Fruit fly (Drosophila melanogaster): ENCODE measurements around the gene yem.

Gene yem

DNA sequence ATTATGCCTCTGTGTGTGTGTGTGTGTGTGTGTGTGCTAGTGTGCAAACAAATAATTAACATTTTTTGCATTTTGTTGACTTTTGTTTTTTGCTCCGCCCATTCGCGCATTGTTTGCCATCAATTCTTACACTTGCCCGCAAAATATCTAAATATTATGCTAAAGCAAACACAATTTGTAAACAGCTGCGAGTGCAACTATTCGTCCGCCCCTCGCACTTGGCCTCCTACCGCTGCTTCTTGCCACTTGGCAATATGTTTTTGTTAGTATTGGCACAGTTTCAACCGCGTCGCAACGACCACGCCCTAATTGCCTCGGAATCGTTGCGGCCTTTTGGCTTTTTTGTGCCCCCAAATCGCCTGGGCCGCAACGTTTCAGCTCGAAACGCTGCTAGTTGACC lies 45.1 kb downstream of the yem start (continued):
- TF ChIP-seq scrt (GFP tag; optimal IDR thresholded peaks at IDR 0.05) (no peak), caup (GFP tag; optimal IDR thresholded peaks at IDR 0.05; ENCODE audit: severe bottlenecking) (no peak), sob (GFP tag; IDR thresholded peaks at IDR 0.05) (0 out of 2 replicates have a peak, but pooled peaks have one; percentile 27), crol (GFP tag; IDR thresholded peaks at IDR 0.05) (0 out of 2 replicates have a peak, but pooled peaks have one; percentile 28), CG8290 (GFP tag; optimal IDR thresholded peaks at IDR 0.05) (no peak), CG8290 (tag; optimal IDR thresholded peaks at IDR 0.05) (peak in 1 of 2 experiments; percentile 36), CG6854 (GFP tag; optimal IDR thresholded peaks at IDR 0.05) (no peak), Rx (GFP tag; IDR thresholded peaks at IDR 0.05) (no peak), insv (GFP tag; optimal IDR thresholded peaks at IDR 0.05) (no peak), rib (GFP tag; IDR thresholded peaks at IDR 0.05) (0 out of 2 replicates have a peak, but pooled peaks have one; percentile 12), CG30403 (GFP tag; optimal IDR thresholded peaks at IDR 0.05) (no peak), slou (GFP tag; optimal IDR thresholded peaks at IDR 0.05) (no peak), pan (optimal IDR thresholded peaks at IDR 0.05) (no peak), pan (GFP tag; optimal IDR thresholded peaks at IDR 0.05 in 1 of 2, IDR thresholded peaks at IDR 0.05 in 1 of 2) (peak in 1 of 2 experiments; percentile 6), CG13296 (GFP tag; optimal IDR thresholded peaks at IDR 0.05) (peak; percentile 14), knrl (GFP tag; IDR thresholded peaks at IDR 0.05; ENCODE audit: partially characterized antibody) (no peak), CG1603 (tag; optimal IDR thresholded peaks at IDR 0.05) (peak; percentile 1), CG15479 (GFP tag; optimal IDR thresholded peaks at IDR 0.05) (peak; percentile 12), CG17385 (GFP tag; optimal IDR thresholded peaks at IDR 0.05) (peak; percentile 6), hkb (optimal IDR thresholded peaks at IDR 0.05) (no peak), hkb (GFP tag; IDR thresholded peaks at IDR 0.05) (peak; percentile 46; the same call in 1 of the 2 replicates), CG2678 (tag; optimal IDR thresholded peaks at IDR 0.05) (peak; percentile 22), vnd (GFP tag; IDR thresholded peaks at IDR 0.05; ENCODE audit: partially characterized antibody) (no peak), Bdp1 (GFP tag; optimal IDR thresholded peaks at IDR 0.05) (no peak), Meics (GFP tag; optimal IDR thresholded peaks at IDR 0.05) (peak; percentile 26), Hmr (GFP tag; optimal IDR thresholded peaks at IDR 0.05) (peak; percentile 34), CG6765 (GFP tag; optimal IDR thresholded peaks at IDR 0.05) (peak; percentile 7), Asciz (GFP tag; optimal IDR thresholded peaks at IDR 0.05) (peak; percentile 13), chinmo (GFP tag; IDR thresholded peaks at IDR 0.05; ENCODE audit: partially characterized antibody) (0 out of 4 replicates have a peak, but pooled peaks have one; percentile 6), ara (GFP tag; IDR thresholded peaks at IDR 0.05) (peak; percentile 17; the same call in 1 of the 2 replicates)

- TF ChIP-seq CG10209 (GFP tag; optimal IDR thresholded peaks at IDR 0.05) (no peak), Chrac-16 (GFP tag; optimal IDR thresholded peaks at IDR 0.05) (no peak), vfl (GFP tag; optimal IDR thresholded peaks at IDR 0.05) (no peak), CG6791 (GFP tag; IDR thresholded peaks at IDR 0.05; ENCODE audit: partially characterized antibody) (no peak), CG10431 (GFP tag; optimal IDR thresholded peaks at IDR 0.05) (no peak), hkb (optimal IDR thresholded peaks at IDR 0.05) (no peak), hkb (GFP tag; IDR thresholded peaks at IDR 0.05) (no peak), CG8281 (tag; optimal IDR thresholded peaks at IDR 0.05) (no peak), Trl (optimal IDR thresholded peaks at IDR 0.05) (no peak), Trl (GFP tag; optimal IDR thresholded peaks at IDR 0.05) (no peak), Mad (GFP tag; optimal IDR thresholded peaks at IDR 0.05) (no peak), Gug (GFP tag; IDR thresholded peaks at IDR 0.05) (no peak), sc (optimal IDR thresholded peaks at IDR 0.05) (no peak), sc (GFP tag; optimal IDR thresholded peaks at IDR 0.05) (no peak), CG1647 (GFP tag; optimal IDR thresholded peaks at IDR 0.05) (no peak), H15 (GFP tag; IDR thresholded peaks at IDR 0.05) (no peak), salm (tag; optimal IDR thresholded peaks at IDR 0.05) (no peak), CG14860 (GFP tag; IDR thresholded peaks at IDR 0.05; ENCODE audit: partially characterized antibody) (no peak)
Measured at dm6 chr3R:29076609-29077008, 46.1 kb downstream of the yem start.

Data from whole organism, embryonic.